Worm (Caenorhabditis elegans) whole organism, midembryonic: ENCODE results near the gene sdz-13.

Experiments used
- T22C8.4 ChIP-seq: fragments of 200-800 bp; sonication (Bioruptor generic); IDR thresholded peaks from 2 replicates; pipeline ENCODE4 v1.3.6; 2022; ENCODE audit warnings: missing genetic modification characterization, missing compliant biosample characterization
- cog-1 ChIP-seq: sonication (generic microtip); optimal IDR thresholded peaks from 2 replicates; lab custom pipeline; 2016; ENCODE audit warnings: missing genetic modification characterization, missing compliant biosample characterization
- flt-1 ChIP-seq: fragments of 200-800 bp; sonication (Bioruptor generic); IDR thresholded peaks from 2 replicates; pipeline ENCODE4 v1.3.6; 2022; ENCODE audit warnings: missing genetic modification characterization, missing compliant biosample characterization
- klf-2 ChIP-seq: fragments of 200-800 bp; sonication (Bioruptor generic); conservative IDR thresholded peaks from 2 replicates; pipeline ENCODE4 v1.3.6; 2022; ENCODE audit warnings: missing genetic modification reagents, missing genetic modification characterization, missing compliant biosample characterization
- med-1 ChIP-seq: sonication (generic microtip); optimal IDR thresholded peaks from 2 replicates; lab custom pipeline; 2017; ENCODE audit warnings: missing genetic modification characterization, mild to moderate bottlenecking, missing compliant biosample characterization, antibody characterized with exemption, missing genetic modification reagents; ENCODE audit not compliant: insufficient read depth
- ref-1 ChIP-seq: fragments of 200-800 bp; sonication (Bioruptor generic); conservative IDR thresholded peaks from 2 replicates; pipeline ENCODE4 v1.3.6; 2022; ENCODE audit warnings: missing genetic modification reagents, missing genetic modification characterization, missing compliant biosample characterization
- tab-1 ChIP-seq: fragments of 200-800 bp; sonication (Bioruptor generic); IDR thresholded peaks from 2 replicates; pipeline ENCODE4 v1.3.6; 2022; ENCODE audit warnings: missing genetic modification characterization, missing compliant biosample characterization
- ztf-23 ChIP-seq: fragments of 200-800 bp; sonication (Bioruptor generic); IDR thresholded peaks from 2 replicates; pipeline ENCODE4 v1.3.6; 2022; ENCODE audit warnings: missing genetic modification reagents, missing genetic modification characterization, missing compliant biosample characterization
- ztf-29 ChIP-seq: fragments of 200-800 bp; sonication (Bioruptor generic); IDR thresholded peaks from 2 replicates; pipeline ENCODE4 v1.3.6; 2022; ENCODE audit warnings: missing genetic modification reagents, missing genetic modification characterization, missing compliant biosample characterization

- TF ChIP-seq ztf-23 (GFP tag; lab: Robert Waterston, UW) (no peak), flt-1 (GFP tag; lab: Robert Waterston, UW) (no peak), ref-1 (no peak), tab-1 (GFP tag; lab: Robert Waterston, UW) (no peak), klf-2 (GFP tag; lab: Robert Waterston, UW) (no peak), ztf-29 (GFP tag; lab: Robert Waterston, UW) (no peak), cog-1 (tag; lab: Kevin White, UChicago) (no peak), med-1 (GFP tag; lab: Kevin White, UChicago) (no peak), T22C8.4 (no peak)
These were observed 4.9 kb downstream of the sdz-13 start, which contains the start of gene F13E9.12 for ce11 chrIV:10874527-10874926.
